Worm (Caenorhabditis elegans): ENCODE data around the gene sdz-37.

The sdz-37 gene

DNA sequence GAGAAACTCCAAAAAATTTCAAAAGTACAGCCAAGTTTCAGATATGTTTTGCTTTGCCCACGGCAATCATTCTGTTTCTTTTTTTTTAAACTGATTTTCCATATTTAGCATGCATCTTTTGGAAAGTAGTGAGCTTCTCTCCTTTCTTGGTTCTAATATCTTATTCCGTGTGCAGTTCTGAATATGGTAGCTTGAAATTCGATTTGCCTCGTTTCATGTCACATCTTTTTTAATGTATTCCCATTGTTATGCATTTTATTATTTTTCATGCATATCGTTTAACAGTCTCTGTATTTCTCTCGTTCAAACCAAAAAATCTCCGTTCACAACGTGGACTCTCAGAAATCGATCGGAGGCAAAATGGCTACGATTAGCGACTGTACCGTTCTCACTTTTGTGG, 29.8 kb downstream of the sdz-37 start, which contains the start of gene ZK666.14 (continued):
- TF ChIP-seq nhr-47 (tag; optimal IDR thresholded peaks at IDR 0.05) (no peak), ces-1 (GFP tag; optimal IDR thresholded peaks at IDR 0.05) (no peak), nhr-19 (GFP tag; conservative IDR thresholded peaks at IDR 0.05) (no peak)

DNA sequence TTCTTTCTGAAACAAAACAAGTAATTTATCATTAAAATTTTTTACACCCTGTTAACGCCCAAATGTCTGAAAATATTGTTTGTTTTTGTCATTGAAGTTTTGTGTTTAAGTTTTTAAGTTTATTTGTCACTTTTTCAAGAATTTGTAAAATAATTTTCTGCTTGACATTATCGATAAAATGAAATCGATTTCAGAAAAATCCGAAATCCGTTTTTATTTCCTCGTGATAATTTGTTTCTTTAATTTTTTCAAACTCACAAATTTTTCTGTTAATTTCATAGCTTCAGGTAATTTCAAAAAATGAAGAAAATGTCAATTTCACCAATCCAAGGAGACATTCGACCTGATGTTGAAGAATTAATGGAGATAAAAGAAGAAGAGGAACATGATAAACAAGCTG, 31.2 kb downstream of the sdz-37 start, which contains the start of gene ZK666.12:
Gene ZK666.12, plus strand, starts transcription at position 301 of the 400 bp plus-strand sequence.
- TF ChIP-seq egl-13 (tag; optimal IDR thresholded peaks at IDR 0.05) (no peak), unc-86 (tag; optimal IDR thresholded peaks at IDR 0.05) (no peak), ceh-63 (GFP tag; optimal IDR thresholded peaks at IDR 0.05) (no peak), pag-3 (tag; optimal IDR thresholded peaks at IDR 0.05; ENCODE audit: borderline replicate concordance, insufficient read depth) (no peak), snpc-4 (tag; optimal IDR thresholded peaks at IDR 0.05) (no peak), aha-1 (tag; optimal IDR thresholded peaks at IDR 0.05) (no peak), lin-35 (GFP tag; optimal IDR thresholded peaks at IDR 0.05) (no peak), nhr-84 (tag; optimal IDR thresholded peaks at IDR 0.05) (no peak), C34B4.2 (tag; optimal IDR thresholded peaks at IDR 0.05) (no peak), irx-1 (tag; optimal IDR thresholded peaks at IDR 0.05) (no peak), lin-39 (tag; optimal IDR thresholded peaks at IDR 0.05) (no peak), nhr-12 (tag; optimal IDR thresholded peaks at IDR 0.05) (no peak), nhr-71 (tag; optimal IDR thresholded peaks at IDR 0.05) (no peak), lin-14 (GFP tag; optimal IDR thresholded peaks at IDR 0.05) (no peak)

DNA sequence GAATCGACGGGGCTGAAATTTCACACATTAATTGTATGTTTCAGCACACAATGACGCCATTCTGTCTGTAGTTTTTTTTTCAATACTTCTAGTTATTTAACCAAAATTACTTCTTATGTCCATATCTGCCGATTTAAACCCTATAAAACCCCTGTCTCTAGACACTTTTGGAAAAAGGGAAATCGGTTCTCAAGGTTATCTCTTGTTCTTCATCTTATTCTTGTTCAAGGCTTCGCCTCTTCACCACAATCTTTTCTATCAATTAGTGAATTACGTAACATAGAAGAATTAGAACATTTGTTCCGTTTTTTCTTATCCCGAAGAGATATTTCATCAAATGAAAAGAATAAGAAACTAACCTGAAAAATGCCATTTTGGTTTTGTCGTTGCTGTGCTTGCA, 36.0 kb downstream of the sdz-37 start:
- no peak for TF ChIP-seq xbp-1 (tag; optimal IDR thresholded peaks at IDR 0.05)
- TF ChIP-seq blmp-1 (tag; optimal IDR thresholded peaks at IDR 0.05), result peak; percentile 85

DNA sequence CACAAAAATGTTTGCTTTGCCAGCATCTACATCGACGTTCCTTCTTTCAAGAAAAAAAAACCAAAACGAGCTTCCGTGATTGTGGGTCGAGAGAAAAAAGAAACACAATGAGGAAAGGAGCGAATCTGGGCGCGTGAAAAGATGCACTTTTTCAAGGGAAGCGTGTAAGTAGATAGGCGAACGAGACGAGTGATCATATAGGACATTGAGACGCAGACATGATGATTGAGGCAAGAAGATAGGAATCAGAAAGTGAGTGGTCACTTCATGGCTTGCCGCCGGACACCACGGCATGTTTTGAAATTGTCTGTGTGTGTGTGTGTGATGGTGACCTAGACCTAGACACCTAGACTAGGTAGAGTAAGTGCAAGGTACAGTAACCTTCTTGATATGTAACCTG, 36.9 kb downstream of the sdz-37 start:
- TF ChIP-seq nhr-90 (tag; optimal IDR thresholded peaks at IDR 0.05; ENCODE audit: poor library complexity) (peak; percentile 1), unc-98 (GFP tag; IDR thresholded peaks at IDR 0.05) (no peak), nhr-85 (tag) (peak; percentile 94), aha-1 (tag; optimal IDR thresholded peaks at IDR 0.05) (no peak), fkh-10 (GFP tag; optimal IDR thresholded peaks at IDR 0.05) (no peak), lin-35 (GFP tag; optimal IDR thresholded peaks at IDR 0.05) (peak; percentile 20 to 31), elt-3 (tag; optimal IDR thresholded peaks at IDR 0.05) (peak in 2 of 6 experiments; percentile 26 to 57), mdl-1 (tag; optimal IDR thresholded peaks at IDR 0.05) (peak in 1 of 2 experiments; percentile 65), fkh-8 (tag; optimal IDR thresholded peaks at IDR 0.05) (no peak), ztf-11 (tag; optimal IDR thresholded peaks at IDR 0.05) (no peak), ceh-82 (tag; optimal IDR thresholded peaks at IDR 0.05) (peak in 1 of 3 experiments; percentile 40), efl-1 (optimal IDR thresholded peaks at IDR 0.05) (peak; percentile 19 to 24), efl-1 (GFP tag; optimal IDR thresholded peaks at IDR 0.05 in 1 of 2) (no peak), mep-1 (tag; optimal IDR thresholded peaks at IDR 0.05) (peak; percentile 62), irx-1 (tag; optimal IDR thresholded peaks at IDR 0.05) (peak; percentile 33), lin-14 (GFP tag; optimal IDR thresholded peaks at IDR 0.05) (peak; percentile 92), C16A3.4 (tag; optimal IDR thresholded peaks at IDR 0.05) (no peak), snu-23 (GFP tag; optimal IDR thresholded peaks at IDR 0.05) (peak; percentile 59), C34B4.2 (tag; optimal IDR thresholded peaks at IDR 0.05) (no peak), egl-13 (tag; optimal IDR thresholded peaks at IDR 0.05) (no peak), ceh-63 (GFP tag; optimal IDR thresholded peaks at IDR 0.05) (no peak), hpl-2 (GFP tag; optimal IDR thresholded peaks at IDR 0.05) (no peak), skn-1 (tag; optimal IDR thresholded peaks at IDR 0.05) (peak; percentile 8), xbp-1 (tag; optimal IDR thresholded peaks at IDR 0.05) (peak; percentile 4), lsy-2 (tag; optimal IDR thresholded peaks at IDR 0.05) (peak; percentile 18 to 41), nhr-71 (tag; optimal IDR thresholded peaks at IDR 0.05) (peak; percentile 58), grh-1 (GFP tag; IDR thresholded peaks at IDR 0.05) (no peak), lin-39 (tag; optimal IDR thresholded peaks at IDR 0.05) (no peak), rnt-1 (tag; optimal IDR thresholded peaks at IDR 0.05) (peak; percentile 71), blmp-1 (tag; optimal IDR thresholded peaks at IDR 0.05) (peak; percentile 94), swsn-7 (tag; optimal IDR thresholded peaks at IDR 0.05) (peak; percentile 22), nhr-20 (tag; optimal IDR thresholded peaks at IDR 0.05) (peak; percentile 61), vab-15 (tag; optimal IDR thresholded peaks at IDR 0.05) (no peak), F16B12.6 (tag; optimal IDR thresholded peaks at IDR 0.05) (no peak), nhr-77 (tag; optimal IDR thresholded peaks at IDR 0.05) (peak; percentile 11)
